Worm (Caenorhabditis elegans) whole organism, late embryonic: Measurements from ENCODE around the gene R10E4.3.
A peak's percentile ranks its signal among the peaks of the same experiment; 100 is the strongest.

Source experiments
- F13H6.1 ChIP-seq: sonication (generic microtip); optimal IDR thresholded peaks from 2 replicates; lab custom pipeline; 2016; ENCODE audit warnings: missing genetic modification characterization, missing compliant biosample characterization
- K09A11.1 ChIP-seq: sonication (generic microtip); optimal IDR thresholded peaks from 2 replicates; lab custom pipeline; 2017; ENCODE audit warnings: antibody characterized with exemption, mild to moderate bottlenecking, missing genetic modification characterization, missing compliant biosample characterization; ENCODE audit not compliant: insufficient read depth
- Y22D7AL.16 ChIP-seq: sonication (generic microtip); optimal IDR thresholded peaks from 2 replicates; lab custom pipeline; 2016; ENCODE audit warnings: missing genetic modification characterization, missing compliant biosample characterization
- ahr-1 ChIP-seq: sonication (generic microtip); optimal IDR thresholded peaks from 2 replicates; lab custom pipeline; 2016; ENCODE audit warnings: missing genetic modification characterization, missing compliant biosample characterization
- ama-1 ChIP-seq: fragments of 150-350 bp; optimal IDR thresholded peaks from 2 replicates; lab custom pipeline; 2014
- ceh-14 ChIP-seq: sonication (generic microtip); optimal IDR thresholded peaks from 2 replicates; lab custom pipeline; 2016; ENCODE audit warnings: missing genotype, missing genetic modification characterization, missing compliant biosample characterization
- ceh-18 ChIP-seq: sonication (generic microtip); optimal IDR thresholded peaks from 2 replicates; lab custom pipeline; 2016; ENCODE audit warnings: missing genetic modification characterization, missing compliant biosample characterization
- ceh-2 ChIP-seq: sonication (generic microtip); optimal IDR thresholded peaks from 2 replicates; lab custom pipeline; 2016; ENCODE audit warnings: missing genotype, missing genetic modification characterization, missing compliant biosample characterization
- ceh-24 ChIP-seq: sonication (generic microtip); optimal IDR thresholded peaks from 2 replicates; lab custom pipeline; 2016; ENCODE audit warnings: mild to moderate bottlenecking, missing genetic modification characterization, missing compliant biosample characterization
- ceh-30 ChIP-seq: fragments of 150-350 bp; optimal IDR thresholded peaks from 2 replicates; lab custom pipeline; 2014; ENCODE audit warnings: missing biosample characterization, missing genetic modification characterization
- ceh-31 ChIP-seq: sonication (generic microtip); optimal IDR thresholded peaks from 2 replicates; lab custom pipeline; 2016; ENCODE audit warnings: missing genetic modification characterization, missing compliant biosample characterization
- ceh-48 ChIP-seq: sonication (generic microtip); optimal IDR thresholded peaks from 2 replicates; lab custom pipeline; 2016; ENCODE audit warnings: missing genetic modification characterization, inconsistent platforms, missing compliant biosample characterization
- ceh-6 ChIP-seq: fragments of 200-800 bp; sonication (Bioruptor generic); optimal IDR thresholded peaks from 2 replicates; lab custom pipeline; 2018; ENCODE audit warnings: mild to moderate bottlenecking, missing genetic modification characterization, missing compliant biosample characterization
- ceh-9 ChIP-seq: sonication (generic microtip); optimal IDR thresholded peaks from 2 replicates; lab custom pipeline; 2016; ENCODE audit warnings: mild to moderate bottlenecking, missing genetic modification characterization, inconsistent platforms, missing compliant biosample characterization
- dmd-4 ChIP-seq: sonication (generic microtip); optimal IDR thresholded peaks from 2 replicates; lab custom pipeline; 2016; ENCODE audit warnings: borderline replicate concordance, missing genetic modification characterization, missing compliant biosample characterization
- elt-4 ChIP-seq: sonication (generic microtip); optimal IDR thresholded peaks from 2 replicates; lab custom pipeline; 2016; ENCODE audit warnings: missing genetic modification characterization, missing compliant biosample characterization
- eyg-1 ChIP-seq: sonication (generic microtip); optimal IDR thresholded peaks from 2 replicates; lab custom pipeline; 2016; ENCODE audit warnings: missing genotype, missing genetic modification characterization, missing compliant biosample characterization
- fax-1 ChIP-seq: sonication (generic microtip); optimal IDR thresholded peaks from 2 replicates; lab custom pipeline; 2016; ENCODE audit warnings: missing genotype, missing genetic modification characterization, missing compliant biosample characterization
- fkh-6 ChIP-seq: sonication (generic microtip); optimal IDR thresholded peaks from 2 replicates; lab custom pipeline; 2016; ENCODE audit warnings: missing genetic modification characterization, missing compliant biosample characterization
- gmeb-2 ChIP-seq: sonication (generic microtip); optimal IDR thresholded peaks from 2 replicates; lab custom pipeline; 2016; ENCODE audit warnings: missing genetic modification characterization, inconsistent platforms, missing compliant biosample characterization
- hlh-15 ChIP-seq: sonication (generic microtip); optimal IDR thresholded peaks from 2 replicates; lab custom pipeline; 2016; ENCODE audit warnings: missing genetic modification characterization, missing compliant biosample characterization
- madf-2 ChIP-seq: sonication (generic microtip); optimal IDR thresholded peaks from 2 replicates; lab custom pipeline; 2017; ENCODE audit warnings: missing genetic modification characterization, missing compliant biosample characterization
- nfya-1 ChIP-seq: sonication (generic microtip); optimal IDR thresholded peaks from 2 replicates; lab custom pipeline; 2017; ENCODE audit warnings: missing genetic modification characterization, mild to moderate bottlenecking, missing compliant biosample characterization, antibody characterized with exemption, moderate library complexity
- nhr-232 ChIP-seq: sonication (generic microtip); optimal IDR thresholded peaks from 2 replicates; lab custom pipeline; 2016; ENCODE audit warnings: missing genetic modification characterization, missing compliant biosample characterization
- npax-4 ChIP-seq: sonication (generic microtip); optimal IDR thresholded peaks from 2 replicates; lab custom pipeline; 2016; ENCODE audit warnings: missing genetic modification characterization, missing compliant biosample characterization
- odd-2 ChIP-seq: sonication (generic microtip); optimal IDR thresholded peaks from 2 replicates; lab custom pipeline; 2017; ENCODE audit warnings: antibody characterized with exemption, mild to moderate bottlenecking, missing genetic modification characterization, missing compliant biosample characterization
- pqm-1 ChIP-seq: sonication (generic microtip); optimal IDR thresholded peaks from 2 replicates; lab custom pipeline; 2016; ENCODE audit warnings: missing genetic modification characterization, missing compliant biosample characterization
- ref-2 ChIP-seq: sonication (generic microtip); optimal IDR thresholded peaks from 2 replicates; lab custom pipeline; 2016; ENCODE audit warnings: missing genetic modification characterization, missing compliant biosample characterization
- rnt-1 ChIP-seq: sonication (generic microtip); optimal IDR thresholded peaks from 2 replicates; lab custom pipeline; 2016; ENCODE audit warnings: missing genetic modification characterization, missing compliant biosample characterization
- sox-4 ChIP-seq: sonication (generic microtip); optimal IDR thresholded peaks from 2 replicates; lab custom pipeline; 2017; ENCODE audit warnings: mild to moderate bottlenecking, missing genetic modification characterization, inconsistent platforms, missing compliant biosample characterization
- tbx-7 ChIP-seq: sonication (generic microtip); optimal IDR thresholded peaks from 2 replicates; lab custom pipeline; 2016; ENCODE audit warnings: missing genotype, missing genetic modification characterization, missing compliant biosample characterization
- ttx-3 ChIP-seq: sonication (generic microtip); optimal IDR thresholded peaks from 2 replicates; lab custom pipeline; 2016; ENCODE audit warnings: missing genetic modification reagents, missing genetic modification characterization, missing compliant biosample characterization
- unc-42 ChIP-seq: sonication (generic microtip); optimal IDR thresholded peaks from 2 replicates; lab custom pipeline; 2016; ENCODE audit warnings: missing genotype, missing genetic modification characterization, missing compliant biosample characterization
- ztf-16 ChIP-seq: sonication (generic microtip); optimal IDR thresholded peaks from 2 replicates; lab custom pipeline; 2017; ENCODE audit warnings: missing genetic modification characterization, missing compliant biosample characterization

The R10E4.3 gene

DNA sequence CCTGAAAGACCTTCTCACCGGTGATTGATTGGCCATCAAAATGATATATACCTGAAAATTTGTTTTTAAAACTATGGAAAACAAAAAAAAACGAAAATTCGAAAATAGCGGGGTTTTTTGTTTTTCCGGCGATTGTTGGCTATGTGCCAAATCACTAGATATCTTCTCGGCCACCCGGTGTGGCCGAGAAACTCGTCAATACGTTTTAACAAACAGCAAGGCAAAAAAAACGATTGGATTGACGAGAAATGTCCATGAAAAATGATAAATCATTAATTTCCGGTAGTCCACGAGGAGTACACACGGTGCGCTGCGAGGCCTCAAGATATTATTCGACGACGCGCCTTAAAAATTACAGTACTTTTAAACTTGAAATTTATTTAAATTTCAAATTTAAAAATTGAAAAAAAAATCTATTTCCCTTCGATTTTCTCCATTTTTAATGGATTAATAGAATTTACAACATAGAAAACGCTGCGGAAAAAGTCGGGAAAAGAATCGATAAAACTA, 13.8 kb upstream of the R10E4.3 start, which contains the start of gene R10E4.11:
TSS of gene R10E4.11 (minus strand) at position 51 of the 510 bp plus-strand sequence.
- TF ChIP-seq ceh-48 (peak; percentile 75), eyg-1 (tag; lab: Kevin White, UChicago) (no peak)
- TF ChIP-seq, all 69 proteins: peak for 1

DNA sequence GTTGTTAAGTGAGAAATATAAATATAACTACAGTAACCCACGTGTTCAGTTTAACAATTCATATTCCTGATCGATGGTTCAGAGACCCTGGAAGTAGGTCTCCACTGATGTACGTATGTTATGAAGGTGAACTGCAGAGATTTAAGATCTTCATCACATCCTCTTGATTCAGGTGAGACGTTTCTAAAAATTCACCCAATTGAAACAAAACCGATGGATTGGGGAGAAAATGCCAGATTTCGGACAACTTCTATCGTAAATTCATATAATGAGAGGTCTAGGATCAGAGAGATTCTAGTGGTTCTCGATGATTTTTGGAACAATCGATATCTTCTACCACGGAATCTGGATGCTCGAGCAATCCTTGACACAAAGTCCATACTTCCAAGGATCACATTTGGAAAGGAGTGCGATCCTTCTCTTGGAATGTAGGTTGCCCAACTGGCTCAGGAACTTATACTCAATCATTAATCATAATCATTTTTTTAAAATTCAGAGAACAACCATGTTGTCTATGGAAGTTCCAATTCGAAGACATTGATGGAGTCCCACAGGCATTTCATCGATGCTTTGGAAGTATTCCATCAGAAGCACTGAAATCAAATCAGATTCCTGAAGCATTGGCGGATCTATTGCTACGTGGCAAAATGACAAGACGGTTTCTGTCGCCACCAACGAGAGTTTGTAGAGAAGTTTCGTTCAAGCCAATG, 7.0 kb upstream of the R10E4.3 start, which contains the start of the genes nth-1 and R10E4.7:
TSS of gene nth-1 (minus strand) at position 101 of the 710 bp plus-strand sequence.
TSS of gene R10E4.7 (plus strand) at position 660 of the 710 bp plus-strand sequence.
- TF ChIP-seq madf-2 (tag; lab: Kevin White, UChicago): no peak
- no peak for TF ChIP-seq ceh-48
- no peak for TF ChIP-seq ceh-24 (tag; lab: Kevin White, UChicago)
- no peak for TF ChIP-seq rnt-1 (tag; lab: Kevin White, UChicago)
- TF ChIP-seq ama-1 (lab: Kevin White, UChicago): no peak
- TF ChIP-seq ztf-16 (tag; lab: Kevin White, UChicago): no peak
- TF ChIP-seq ceh-18: no peak
- no peak for TF ChIP-seq fax-1 (tag; lab: Kevin White, UChicago)
- TF ChIP-seq ceh-6 (GFP tag; lab: Kevin White, UChicago): no peak
- no peak for TF ChIP-seq ceh-14 (tag; lab: Kevin White, UChicago)
- no peak for TF ChIP-seq nfya-1 (tag; lab: Kevin White, UChicago)
- no peak for TF ChIP-seq gmeb-2 (tag; lab: Kevin White, UChicago)
- no peak for TF ChIP-seq K09A11.1 (tag; lab: Kevin White, UChicago)
- no peak for TF ChIP-seq Y22D7AL.16 (tag; lab: Kevin White, UChicago)
- TF ChIP-seq ceh-9 (tag; lab: Kevin White, UChicago): no peak
- TF ChIP-seq ahr-1 (tag; lab: Kevin White, UChicago): no peak
- no peak for TF ChIP-seq tbx-7 (tag; lab: Kevin White, UChicago)
- TF ChIP-seq pqm-1 (tag; lab: Kevin White, UChicago): no peak
- TF ChIP-seq hlh-15 (tag; lab: Kevin White, UChicago): no peak
- TF ChIP-seq npax-4 (tag; lab: Kevin White, UChicago): no peak

DNA sequence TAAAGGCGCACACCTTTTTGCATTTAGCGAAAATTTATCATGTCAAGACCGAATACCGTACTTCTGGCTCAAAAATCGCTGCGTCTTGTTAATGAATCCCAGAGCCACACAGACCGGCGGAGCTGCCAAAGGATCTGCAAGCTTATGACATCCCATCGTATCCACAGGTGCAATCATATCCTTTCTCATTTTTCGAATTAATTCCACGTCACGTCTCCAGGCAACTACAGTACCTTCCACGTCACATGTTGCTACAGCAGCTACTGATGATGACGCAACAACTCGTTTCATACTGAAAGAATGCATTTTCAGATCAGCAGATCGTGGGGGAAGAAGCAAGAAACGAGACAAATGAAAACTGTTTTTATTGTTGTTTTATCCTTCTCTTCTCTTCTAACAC, 5.8 kb upstream of the R10E4.3 start, which contains the start of gene R10E4.6:
TSS of gene R10E4.6 (plus strand) at position 301 of the 400 bp plus-strand sequence.
- no peak for TF ChIP-seq ceh-31 (tag; lab: Kevin White, UChicago)

DNA sequence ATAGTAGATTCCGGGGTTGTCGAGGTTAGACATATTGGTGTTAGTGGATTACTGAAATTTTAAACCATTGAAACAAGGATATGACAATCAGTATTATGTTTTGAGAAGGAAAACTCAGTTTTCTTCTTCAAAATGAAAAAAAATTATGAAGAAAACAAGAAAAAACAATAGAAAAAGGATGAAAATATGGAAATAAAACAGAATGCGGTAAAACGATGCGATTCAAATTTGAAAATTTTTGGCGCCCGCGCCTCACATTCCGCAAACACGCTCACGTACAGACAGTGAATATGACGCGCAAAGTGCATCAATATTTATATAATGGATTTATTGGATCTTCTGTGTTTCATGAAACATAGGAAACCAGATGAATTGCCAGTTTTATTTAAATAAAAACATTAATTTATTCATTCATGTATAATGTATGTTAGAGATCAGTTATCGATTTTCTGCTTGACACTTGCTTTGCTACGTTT, 4.0 kb upstream of the R10E4.3 start, which contains the start of gene mcm-5:
TSS of gene mcm-5 (minus strand) at position 51 of the 476 bp plus-strand sequence.
- TF ChIP-seq nfya-1 (tag; lab: Kevin White, UChicago) (peak; percentile 17), ceh-2 (tag; lab: Kevin White, UChicago) (no peak), madf-2 (tag; lab: Kevin White, UChicago) (no peak), sox-4 (tag; lab: Kevin White, UChicago) (no peak), unc-42 (tag; lab: Kevin White, UChicago) (peak; percentile 16)

DNA sequence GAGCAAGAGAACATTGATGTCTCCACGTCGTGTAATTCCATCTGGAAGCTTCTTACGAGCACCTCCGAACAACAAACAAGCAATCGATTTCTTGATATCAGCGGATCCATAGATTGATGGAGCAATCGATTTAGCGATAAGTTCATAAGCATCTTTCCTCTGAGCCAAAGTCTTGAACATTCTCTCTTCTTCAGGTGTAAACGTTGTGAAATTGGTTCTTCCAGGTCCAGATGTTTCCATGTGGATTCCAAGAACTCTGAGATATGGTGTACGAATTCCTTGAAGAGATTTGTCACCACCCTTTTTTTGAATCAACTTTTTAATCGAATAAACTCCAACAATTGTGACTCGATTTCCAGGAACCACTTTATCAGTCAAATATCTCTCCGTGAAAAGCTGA, 2.7 kb upstream of the R10E4.3 start:
- TF ChIP-seq tbx-7 (tag; lab: Kevin White, UChicago): no peak
- TF ChIP-seq ztf-16 (tag; lab: Kevin White, UChicago): no peak
- no peak for TF ChIP-seq ref-2
- no peak for TF ChIP-seq npax-4 (tag; lab: Kevin White, UChicago)
- no peak for TF ChIP-seq F13H6.1 (tag; lab: Kevin White, UChicago)
- TF ChIP-seq elt-4: no peak
- TF ChIP-seq ttx-3 (tag; lab: Kevin White, UChicago): no peak
- TF ChIP-seq ceh-30 (tag; lab: Kevin White, UChicago): no peak
- no peak for TF ChIP-seq nhr-232 (tag; lab: Kevin White, UChicago)
- no peak for TF ChIP-seq fkh-6
- no peak for TF ChIP-seq odd-2 (tag; lab: Kevin White, UChicago)
- no peak for TF ChIP-seq dmd-4 (tag; lab: Kevin White, UChicago)
